Fruit fly (Drosophila melanogaster): ENCODE measurements around the gene Polr3H.

The Polr3H gene

DNA sequence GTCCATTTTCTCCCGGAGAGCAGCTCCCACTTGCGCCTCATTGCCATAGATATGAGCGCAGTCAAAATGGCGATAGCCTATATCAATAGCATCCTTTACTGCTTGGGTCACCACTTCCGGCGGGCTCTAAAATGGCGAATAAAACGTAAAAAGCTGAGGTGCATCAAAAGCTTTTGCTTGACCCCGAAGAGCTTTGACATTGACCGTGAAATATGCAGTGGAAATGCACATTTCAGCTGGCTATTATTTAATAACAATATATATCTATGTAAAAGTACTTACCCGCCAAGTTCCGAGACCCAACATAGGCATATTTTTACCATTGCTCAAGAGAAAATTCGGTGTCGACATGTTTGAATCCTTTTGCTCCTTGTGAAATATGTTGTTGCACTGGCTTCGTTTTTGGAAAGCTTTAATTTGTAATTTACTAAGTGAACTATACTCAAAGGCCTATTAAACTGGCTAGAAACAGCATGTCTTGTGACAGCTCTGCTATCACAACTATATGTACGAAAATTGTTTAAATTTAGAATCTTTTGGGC, 22.9 kb upstream of the Polr3H start, which contains the start of gene CG6083:
Gene CG6083 (minus strand): TSS at position 492 of the 542 bp plus-strand sequence.
- TF ChIP-seq insv (optimal IDR thresholded peaks at IDR 0.05) (no peak), Sin3A (optimal IDR thresholded peaks at IDR 0.05) (no peak), Myc (optimal IDR thresholded peaks at IDR 0.05) (no peak), h (optimal IDR thresholded peaks at IDR 0.05) (no peak), ttk (optimal IDR thresholded peaks at IDR 0.05) (no peak), psq (optimal IDR thresholded peaks at IDR 0.05) (no peak)

dm6 chr3L:11626229-11626826, 22.2 kb upstream of the Polr3H start, which contains the start of gene PCID2:
PCID2 (plus strand) TSS chr3L:11626441.
- TF ChIP-seq ttk (optimal IDR thresholded peaks at IDR 0.05) (no peak), Myc (optimal IDR thresholded peaks at IDR 0.05) (no peak), h (optimal IDR thresholded peaks at IDR 0.05) (no peak), insv (optimal IDR thresholded peaks at IDR 0.05) (no peak), Sin3A (optimal IDR thresholded peaks at IDR 0.05) (no peak), psq (optimal IDR thresholded peaks at IDR 0.05) (no peak)

DNA sequence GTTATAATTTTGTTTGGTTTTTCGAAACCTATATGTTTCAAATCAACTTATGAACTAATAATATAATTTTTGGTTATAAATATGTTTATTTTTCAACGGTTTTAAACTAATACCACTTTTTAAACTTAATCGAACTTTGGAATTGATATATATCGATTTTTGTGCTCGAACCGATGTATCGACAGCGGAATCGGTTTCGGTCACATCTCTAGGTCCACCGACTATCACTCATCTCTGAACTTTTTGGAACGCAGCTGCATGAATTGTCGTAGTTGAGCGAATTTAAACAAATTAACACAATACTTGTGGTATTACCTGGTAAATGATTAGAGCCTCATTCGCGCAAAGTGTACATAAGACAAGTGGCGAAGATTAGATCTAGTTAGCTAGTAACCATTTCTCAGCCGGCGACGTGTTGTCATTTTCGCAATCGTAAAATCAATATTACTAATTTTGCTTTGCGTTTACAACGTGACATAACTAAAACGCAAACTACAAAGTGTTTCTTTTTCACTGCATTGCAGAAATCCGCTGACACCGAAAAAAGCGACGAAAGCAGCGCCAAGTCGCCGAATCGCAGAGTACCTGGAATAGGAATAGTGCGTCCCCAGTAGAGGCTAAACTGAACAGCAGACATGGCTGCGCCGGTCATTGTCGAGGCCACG, 20.6 kb upstream of the Polr3H start, which contains the start of gene Apt1:
Gene Apt1 (plus strand): TSS at position 219 of the 665 bp plus-strand sequence.
- TF ChIP-seq h (optimal IDR thresholded peaks at IDR 0.05): no peak
- no peak for TF ChIP-seq insv (optimal IDR thresholded peaks at IDR 0.05)
- no peak for TF ChIP-seq Myc (optimal IDR thresholded peaks at IDR 0.05)
- no peak for TF ChIP-seq Sin3A (optimal IDR thresholded peaks at IDR 0.05)
- TF ChIP-seq ttk (optimal IDR thresholded peaks at IDR 0.05): no peak
- TF ChIP-seq psq (optimal IDR thresholded peaks at IDR 0.05): no peak

- no peak for TF ChIP-seq psq (optimal IDR thresholded peaks at IDR 0.05)
- TF ChIP-seq Sin3A (optimal IDR thresholded peaks at IDR 0.05): no peak
- TF ChIP-seq ttk (optimal IDR thresholded peaks at IDR 0.05): no peak
- no peak for TF ChIP-seq h (optimal IDR thresholded peaks at IDR 0.05)
- TF ChIP-seq Myc (optimal IDR thresholded peaks at IDR 0.05): no peak
These were observed 17.9 kb upstream of the Polr3H start for dm6 chr3L:11630684-11631083.

DNA sequence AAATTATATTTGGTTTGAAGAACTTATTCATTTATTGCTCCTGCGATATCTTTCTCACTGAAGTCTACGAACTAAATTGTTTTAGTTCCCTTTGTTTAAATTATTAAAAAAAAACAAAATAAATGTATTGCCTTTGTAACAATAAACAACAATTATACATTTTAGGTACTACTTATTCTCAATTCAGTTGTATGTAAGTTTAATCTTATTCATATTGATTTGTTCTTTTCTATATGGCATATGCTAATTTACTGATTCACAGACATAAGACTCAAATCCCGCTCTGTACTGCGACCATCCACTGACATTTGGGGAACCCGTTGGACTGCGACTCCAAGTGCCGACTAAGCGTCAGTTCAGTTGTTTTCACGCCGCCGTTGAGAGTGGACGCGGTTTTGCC, 17.5 kb upstream of the Polr3H start, which contains the start of gene CG32091:
Gene CG32091 (plus strand): TSS at position 301 of the 400 bp plus-strand sequence.
- TF ChIP-seq h (optimal IDR thresholded peaks at IDR 0.05) (no peak), Sin3A (optimal IDR thresholded peaks at IDR 0.05) (no peak), Myc (optimal IDR thresholded peaks at IDR 0.05) (no peak)

- TF ChIP-seq psq (optimal IDR thresholded peaks at IDR 0.05) (no peak), insv (optimal IDR thresholded peaks at IDR 0.05) (no peak), ttk (optimal IDR thresholded peaks at IDR 0.05) (no peak), Myc (optimal IDR thresholded peaks at IDR 0.05) (no peak), Sin3A (optimal IDR thresholded peaks at IDR 0.05) (no peak), h (optimal IDR thresholded peaks at IDR 0.05) (no peak)
These were observed 14.0 kb upstream of the Polr3H start for dm6 chr3L:11634551-11634950.

DNA sequence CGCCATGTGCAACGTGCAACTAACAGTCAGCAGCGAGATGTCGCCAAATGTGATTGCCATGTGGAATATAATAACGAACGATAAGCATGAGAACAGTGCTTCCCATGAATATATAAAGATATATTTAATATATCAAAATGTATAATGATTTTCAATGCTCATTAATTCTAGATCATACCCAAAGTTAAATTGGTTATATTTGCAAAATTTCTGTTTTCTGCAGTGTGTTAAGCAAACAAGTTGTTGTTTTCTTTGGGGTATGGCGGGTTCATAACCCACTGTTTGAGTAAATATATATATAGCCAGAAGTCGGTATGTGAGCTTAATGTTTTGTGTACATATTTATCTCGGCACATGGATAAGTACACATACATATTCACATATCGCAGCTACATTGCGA, 11.7 kb upstream of the Polr3H start:
- TF ChIP-seq h (optimal IDR thresholded peaks at IDR 0.05): no peak
- no peak for TF ChIP-seq psq (optimal IDR thresholded peaks at IDR 0.05)

dm6 chr3L:11645933-11646332, 2.6 kb upstream of the Polr3H start, which contains the start of gene CG6071:
CG6071 (minus strand) TSS chr3L:11646033.
- TF ChIP-seq h (optimal IDR thresholded peaks at IDR 0.05) (no peak), Myc (optimal IDR thresholded peaks at IDR 0.05) (no peak), psq (optimal IDR thresholded peaks at IDR 0.05) (no peak), Sin3A (optimal IDR thresholded peaks at IDR 0.05) (no peak), ttk (optimal IDR thresholded peaks at IDR 0.05) (no peak)

DNA sequence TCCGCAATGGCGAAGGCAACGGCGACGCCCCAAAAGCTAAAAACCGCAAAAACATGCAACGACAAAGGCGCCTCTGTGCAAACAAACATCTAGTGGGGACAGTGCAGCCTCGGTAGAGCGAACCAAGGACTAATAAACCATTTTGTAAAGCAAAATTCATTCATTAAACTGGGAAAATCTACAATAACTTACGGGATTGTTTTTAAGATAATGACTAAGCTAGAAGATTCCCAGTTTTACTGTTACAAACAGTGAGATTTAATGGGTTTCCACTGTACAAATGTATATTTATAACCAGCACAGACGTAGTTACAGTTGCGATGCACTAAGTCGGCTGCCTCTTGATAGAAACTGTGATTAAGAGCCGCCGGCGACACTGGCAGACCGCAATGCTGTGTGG, 7.6 kb downstream of the Polr3H start:
- TF ChIP-seq insv (optimal IDR thresholded peaks at IDR 0.05) (no peak), ttk (optimal IDR thresholded peaks at IDR 0.05) (no peak), Sin3A (optimal IDR thresholded peaks at IDR 0.05) (no peak), h (optimal IDR thresholded peaks at IDR 0.05) (no peak), psq (optimal IDR thresholded peaks at IDR 0.05) (no peak), Myc (optimal IDR thresholded peaks at IDR 0.05) (no peak)

- TF ChIP-seq ttk (optimal IDR thresholded peaks at IDR 0.05) (no peak), insv (optimal IDR thresholded peaks at IDR 0.05) (no peak), Sin3A (optimal IDR thresholded peaks at IDR 0.05) (no peak), psq (optimal IDR thresholded peaks at IDR 0.05) (no peak), h (optimal IDR thresholded peaks at IDR 0.05) (no peak), Myc (optimal IDR thresholded peaks at IDR 0.05) (no peak)
These were observed 29.8 kb downstream of the Polr3H start for dm6 chr3L:11678313-11678817.

- no peak for TF ChIP-seq insv (optimal IDR thresholded peaks at IDR 0.05)
- TF ChIP-seq psq (optimal IDR thresholded peaks at IDR 0.05): no peak
- TF ChIP-seq Sin3A (optimal IDR thresholded peaks at IDR 0.05): no peak
- no peak for TF ChIP-seq h (optimal IDR thresholded peaks at IDR 0.05)
- no peak for TF ChIP-seq Myc (optimal IDR thresholded peaks at IDR 0.05)
- TF ChIP-seq ttk (optimal IDR thresholded peaks at IDR 0.05): no peak
These were observed 31.7 kb downstream of the Polr3H start, which contains the start of gene CG32085 for dm6 chr3L:11680298-11680697. CG32085 (minus strand) TSS chr3L:11680344.

dm6 chr3L:11681794-11682193, 33.2 kb downstream of the Polr3H start, which contains the start of gene TfIIEalpha:
TfIIEalpha (plus strand) TSS chr3L:11682038.
- TF ChIP-seq insv (optimal IDR thresholded peaks at IDR 0.05) (no peak), h (optimal IDR thresholded peaks at IDR 0.05) (no peak), Sin3A (optimal IDR thresholded peaks at IDR 0.05) (no peak), psq (optimal IDR thresholded peaks at IDR 0.05) (no peak), ttk (optimal IDR thresholded peaks at IDR 0.05) (no peak), Myc (optimal IDR thresholded peaks at IDR 0.05) (no peak)
